Fruit fly (Drosophila melanogaster) whole organism, adult: ENCODE measurements around the gene Mtr4.

ENCODE experiments used
- CG11617 ChIP-seq: fragments of 200-800 bp; sonication (Bioruptor generic); optimal IDR thresholded peaks from 2 replicates; lab custom pipeline; 2017; ENCODE audit warnings: mild to moderate bottlenecking, missing biosample characterization, missing genetic modification reagents, missing genetic modification characterization
- CG14711 ChIP-seq: fragments of 200-800 bp; sonication (Bioruptor generic); optimal IDR thresholded peaks from 2 replicates; lab custom pipeline; 2018; ENCODE audit warnings: missing biosample characterization, mild to moderate bottlenecking, missing genetic modification characterization, moderate library complexity
- CG1620 ChIP-seq: fragments of 200-800 bp; sonication (Bioruptor generic); optimal IDR thresholded peaks from 2 replicates; lab custom pipeline; 2016; ENCODE audit warnings: missing biosample characterization, missing genetic modification characterization
- CG5204 ChIP-seq: fragments of 200-800 bp; sonication (Bioruptor generic); optimal IDR thresholded peaks from 2 replicates; lab custom pipeline; 2016; ENCODE audit warnings: missing biosample characterization, missing genetic modification characterization
- CG7045 ChIP-seq: fragments of 200-800 bp; sonication (Bioruptor generic); optimal IDR thresholded peaks from 2 replicates; lab custom pipeline; 2017; ENCODE audit warnings: missing biosample characterization, mild to moderate bottlenecking, missing genetic modification characterization
- CG7101 ChIP-seq: fragments of 200-800 bp; sonication (Bioruptor generic); optimal IDR thresholded peaks from 2 replicates; lab custom pipeline; 2018; ENCODE audit warnings: missing biosample characterization, mild to moderate bottlenecking, missing genetic modification characterization, moderate library complexity
- Crg-1 ChIP-seq: fragments of 200-800 bp; sonication (Bioruptor generic); optimal IDR thresholded peaks from 2 replicates; lab custom pipeline; 2016; ENCODE audit warnings: missing biosample characterization, missing genetic modification characterization
- Hr96 ChIP-seq: fragments of 200-800 bp; sonication (Bioruptor generic); optimal IDR thresholded peaks from 2 replicates; lab custom pipeline; 2016; ENCODE audit warnings: missing biosample characterization, missing genetic modification characterization
- Mnt ChIP-seq: fragments of 200-800 bp; sonication (Bioruptor generic); optimal IDR thresholded peaks from 2 replicates; lab custom pipeline; 2016; ENCODE audit warnings: missing biosample characterization, mild to moderate bottlenecking, missing genetic modification characterization
- pad ChIP-seq: fragments of 200-800 bp; sonication (Bioruptor generic); optimal IDR thresholded peaks from 3 replicates; lab custom pipeline; 2017; ENCODE audit warnings: missing biosample characterization, missing genetic modification characterization, mild to moderate bottlenecking, moderate library complexity, missing genetic modification reagents
- tj ChIP-seq: fragments of 200-800 bp; sonication (Bioruptor generic); optimal IDR thresholded peaks from 3 replicates; lab custom pipeline; 2017; ENCODE audit warnings: missing biosample characterization, mild to moderate bottlenecking, missing genetic modification characterization, moderate library complexity
- toe ChIP-seq: fragments of 200-800 bp; sonication (Bioruptor generic); optimal IDR thresholded peaks from 2 replicates; lab custom pipeline; 2016; ENCODE audit warnings: missing biosample characterization, missing genetic modification characterization

DNA sequence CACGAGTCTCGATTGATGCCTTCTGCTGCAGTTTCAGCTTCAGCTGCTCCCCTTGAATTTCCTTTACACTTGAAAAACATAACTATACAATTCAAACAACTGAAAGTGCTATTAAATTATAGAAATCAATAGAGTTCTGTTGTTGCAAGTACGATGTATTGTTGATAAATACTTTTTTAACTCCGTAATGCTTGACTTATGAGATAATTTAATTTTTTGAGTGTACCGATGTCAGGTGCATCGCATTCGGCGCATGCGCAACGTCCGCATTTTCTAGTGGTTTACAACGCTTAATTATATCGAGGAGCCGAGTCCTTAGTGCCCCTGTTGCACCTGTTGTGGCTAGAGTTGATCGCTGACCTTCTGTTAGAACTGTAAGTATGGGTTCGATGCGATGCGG is 10.6 kb upstream of the Mtr4 start:
- TF ChIP-seq CG5204 (GFP tag; lab: Kevin White, UChicago) (no peak), CG1620 (GFP tag; lab: Kevin White, UChicago) (no peak), Hr96 (GFP tag; lab: Kevin White, UChicago) (no peak), CG14711 (tag; lab: Kevin White, UChicago) (no peak), Crg-1 (GFP tag; lab: Kevin White, UChicago) (no peak), toe (GFP tag; lab: Kevin White, UChicago) (no peak), Mnt (GFP tag; lab: Kevin White, UChicago) (no peak), CG7101 (tag; lab: Kevin White, UChicago) (no peak), CG7045 (GFP tag; lab: Kevin White, UChicago) (no peak), pad (GFP tag; lab: Kevin White, UChicago) (no peak), tj (GFP tag; lab: Kevin White, UChicago) (no peak), CG11617 (GFP tag; lab: Kevin White, UChicago) (no peak)
